Worm (Caenorhabditis elegans) whole organism, late embryonic: ENCODE results near the gene F07A11.1.

Experiments
- ama-1 ChIP-seq: fragments of 150-350 bp; optimal IDR thresholded peaks from 2 replicates; lab custom pipeline; 2014
- ceh-14 ChIP-seq: sonication (generic microtip); optimal IDR thresholded peaks from 2 replicates; lab custom pipeline; 2016; ENCODE audit warnings: missing genotype, missing genetic modification characterization, missing compliant biosample characterization
- ceh-18 ChIP-seq: sonication (generic microtip); optimal IDR thresholded peaks from 2 replicates; lab custom pipeline; 2016; ENCODE audit warnings: missing genetic modification characterization, missing compliant biosample characterization
- che-1 ChIP-seq: sonication (generic microtip); optimal IDR thresholded peaks from 2 replicates; lab custom pipeline; 2016; ENCODE audit warnings: mild to moderate bottlenecking, missing genetic modification characterization, missing compliant biosample characterization
- mec-3 ChIP-seq: sonication (generic microtip); optimal IDR thresholded peaks from 2 replicates; lab custom pipeline; 2016; ENCODE audit warnings: borderline replicate concordance, missing genetic modification characterization, missing compliant biosample characterization

ce11 chrII:11636617-11637016, 44.7 kb upstream of the F07A11.1 start:
- peak; percentile 55 for TF ChIP-seq ama-1 (lab: Kevin White, UChicago)
- TF ChIP-seq che-1 (tag; lab: Kevin White, UChicago): no peak
- TF ChIP-seq ceh-18 (tag; lab: Kevin White, UChicago): no peak
- TF ChIP-seq ceh-14 (tag; lab: Kevin White, UChicago): no peak
- no peak for TF ChIP-seq mec-3
